Worm (Caenorhabditis elegans) whole organism, early embryonic: ENCODE results near the gene vgln-1.

Experiments
- hmbx-1 ChIP-seq: sonication (generic microtip); optimal IDR thresholded peaks from 2 replicates; lab custom pipeline; 2016; ENCODE audit warnings: mild to moderate bottlenecking, missing genetic modification characterization, missing compliant biosample characterization
- hnd-1 ChIP-seq: sonication (generic microtip); optimal IDR thresholded peaks from 2 replicates; lab custom pipeline; 2016; ENCODE audit warnings: missing genetic modification characterization, missing compliant biosample characterization

- TF ChIP-seq hmbx-1: no peak
- no peak for TF ChIP-seq hnd-1 (tag; lab: Kevin White, UChicago)
Observed at ce11 chrII:9931012-9931411, 40.1 kb upstream of the vgln-1 start.
